Worm (Caenorhabditis elegans) whole organism, early embryonic: Measurements from ENCODE around the gene pxmp-4.

Experiments used
- ama-1 ChIP-seq: fragments of 150-350 bp; optimal IDR thresholded peaks from 2 replicates; lab custom pipeline; 2014
- tbx-37 ChIP-seq: fragments of 200-800 bp; sonication (Bioruptor generic); conservative IDR thresholded peaks from 2 replicates; pipeline ENCODE4 v1.3.6; 2022; ENCODE audit warnings: missing genetic modification reagents, missing genetic modification characterization, missing compliant biosample characterization

ce11 chrIV:364983-365382, 28.0 kb upstream of the pxmp-4 start:
- no peak for TF ChIP-seq ama-1
- TF ChIP-seq tbx-37 = no peak
